Worm (Caenorhabditis elegans): Measurements from ENCODE around the gene ZK1248.17.

- TF ChIP-seq hmg-4 (GFP tag; optimal IDR thresholded peaks at IDR 0.05) (no peak), hnd-1 (tag; optimal IDR thresholded peaks at IDR 0.05) (no peak), ama-1 (optimal IDR thresholded peaks at IDR 0.05) (no peak), tbx-37 (GFP tag; conservative IDR thresholded peaks at IDR 0.05) (no peak), scrt-1 (GFP tag; IDR thresholded peaks at IDR 0.05) (no peak), flt-1 (GFP tag; IDR thresholded peaks at IDR 0.05) (no peak), B0310.2 (tag; optimal IDR thresholded peaks at IDR 0.05) (no peak), tbx-11 (GFP tag; IDR thresholded peaks at IDR 0.05) (no peak), aly-1 (tag; optimal IDR thresholded peaks at IDR 0.05) (no peak), ets-7 (tag; optimal IDR thresholded peaks at IDR 0.05) (no peak), ceh-13 (GFP tag; optimal IDR thresholded peaks at IDR 0.05) (no peak), tra-4 (tag; optimal IDR thresholded peaks at IDR 0.05) (no peak)
Measured at ce11 chrII:5816346-5816745, 29.0 kb downstream of the ZK1248.17 start, which contains the start of gene ZK1248.20.
